Fruit fly (Drosophila melanogaster): Measurements from ENCODE around the gene Cnep1r2.

DNA sequence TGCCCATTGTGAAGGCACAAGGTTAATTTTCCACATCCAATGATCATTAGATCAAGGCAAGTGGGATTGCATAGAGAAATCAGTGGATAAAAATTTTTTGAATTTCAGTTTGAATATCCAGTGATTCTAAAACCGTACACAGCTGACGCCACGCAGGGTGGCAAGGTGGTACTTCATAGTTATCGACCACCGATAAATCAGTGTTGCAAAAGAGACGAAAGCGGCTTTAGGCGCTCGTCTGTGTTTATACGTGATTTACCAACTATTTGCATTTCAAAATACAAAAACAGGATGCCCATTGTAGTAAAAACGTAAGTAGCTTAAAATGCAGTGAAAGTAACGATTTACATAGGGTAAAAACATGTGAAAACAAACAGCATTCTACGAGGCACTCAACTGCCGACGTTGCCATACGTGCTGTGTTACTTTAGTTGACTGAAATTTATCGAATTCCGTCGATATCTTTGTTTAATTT is 7.0 kb upstream of the Cnep1r2 start, which contains the start of the genes CG42535, CG34001 and hay:
- TF ChIP-seq Myc (optimal IDR thresholded peaks at IDR 0.05) = no peak
- no peak for TF ChIP-seq h (optimal IDR thresholded peaks at IDR 0.05)
- no peak for TF ChIP-seq psq (optimal IDR thresholded peaks at IDR 0.05)
- no peak for TF ChIP-seq ttk (optimal IDR thresholded peaks at IDR 0.05)
- TF ChIP-seq insv (optimal IDR thresholded peaks at IDR 0.05) = no peak
- no peak for TF ChIP-seq Sin3A (optimal IDR thresholded peaks at IDR 0.05)
